Fruit fly (Drosophila melanogaster) Kc167 (cell line): ENCODE results near the gene Abi.

ENCODE experiments used
- Myc ChIP-seq: fragments of >200 bp; optimal IDR thresholded peaks from 2 replicates; lab custom pipeline; 2017; ENCODE audit warnings: missing external identifiers
- Sin3A ChIP-seq: fragments of >200 bp; optimal IDR thresholded peaks from 2 replicates; lab custom pipeline; 2018; ENCODE audit warnings: missing external identifiers
- h ChIP-seq: fragments of >200 bp; optimal IDR thresholded peaks from 3 replicates; lab custom pipeline; 2018; ENCODE audit warnings: missing external identifiers
- insv ChIP-seq: fragments of >200 bp; optimal IDR thresholded peaks from 3 replicates; lab custom pipeline; 2018; ENCODE audit warnings: missing external identifiers
- psq ChIP-seq: fragments of >200 bp; optimal IDR thresholded peaks from 2 replicates; lab custom pipeline; 2017; ENCODE audit warnings: missing external identifiers

- TF ChIP-seq Sin3A (lab: Kevin White, UChicago), result no peak
- no peak for TF ChIP-seq h (lab: Kevin White, UChicago)
- TF ChIP-seq Myc (lab: Kevin White, UChicago), result no peak
- no peak for TF ChIP-seq insv (lab: Kevin White, UChicago)
- TF ChIP-seq psq (lab: Kevin White, UChicago), result no peak
Measured at dm6 chr3R:14088887-14089567, 33.2 kb downstream of the Abi start, which contains the start of gene Npc2b.
